Worm (Caenorhabditis elegans): ENCODE measurements around the gene clec-199.

ce11 chrIV:17368292-17368691, 16.6 kb downstream of the clec-199 start, which contains the start of gene trh-1:
- TF ChIP-seq scrt-1 (GFP tag; IDR thresholded peaks at IDR 0.05) = no peak
- no peak for TF ChIP-seq tbx-11 (GFP tag; IDR thresholded peaks at IDR 0.05)
- no peak for TF ChIP-seq ceh-13 (GFP tag; optimal IDR thresholded peaks at IDR 0.05)
- TF ChIP-seq ama-1 (optimal IDR thresholded peaks at IDR 0.05) = no peak
- no peak for TF ChIP-seq tbx-37 (GFP tag; conservative IDR thresholded peaks at IDR 0.05)
- TF ChIP-seq flt-1 (GFP tag; IDR thresholded peaks at IDR 0.05) = no peak
- TF ChIP-seq ceh-36 (tag; optimal IDR thresholded peaks at IDR 0.05) = no peak
- TF ChIP-seq sea-1 (GFP tag; conservative IDR thresholded peaks at IDR 0.05) = no peak
- TF ChIP-seq hmg-4 (GFP tag; optimal IDR thresholded peaks at IDR 0.05) = no peak
- TF ChIP-seq pes-1 (GFP tag; IDR thresholded peaks at IDR 0.05) = no peak
- TF ChIP-seq B0310.2 (tag; optimal IDR thresholded peaks at IDR 0.05) = no peak
- no peak for TF ChIP-seq ets-7 (tag; optimal IDR thresholded peaks at IDR 0.05)
